Worm (Caenorhabditis elegans) whole organism, mixed stage, embryonic: Measurements from ENCODE around the gene jbts-14.

Source experiments
- elt-1 ChIP-seq: sonication (generic microtip); optimal IDR thresholded peaks from 2 replicates; lab custom pipeline; 2017; ENCODE audit warnings: missing genetic modification characterization, mild to moderate bottlenecking, missing compliant biosample characterization, antibody characterized with exemption, moderate library complexity, borderline replicate concordance; ENCODE audit not compliant: insufficient read depth
- lin-13 ChIP-seq: fragments of 150-350 bp; optimal IDR thresholded peaks from 2 replicates; lab custom pipeline; 2014; ENCODE audit warnings: missing biosample characterization, missing genetic modification characterization
- mls-2 ChIP-seq: sonication (generic microtip); optimal IDR thresholded peaks from 2 replicates; lab custom pipeline; 2016; ENCODE audit warnings: mild to moderate bottlenecking, missing genetic modification characterization, moderate library complexity, missing compliant biosample characterization
- nhr-12 ChIP-seq: fragments of 150-350 bp; optimal IDR thresholded peaks from 2 replicates; lab custom pipeline; 2014; ENCODE audit warnings: missing biosample characterization, missing genetic modification characterization
- tbx-8 ChIP-seq: fragments of 200-800 bp; sonication (Bioruptor generic); optimal IDR thresholded peaks from 2 replicates; lab custom pipeline; 2018; ENCODE audit warnings: mild to moderate bottlenecking, missing genetic modification characterization, moderate library complexity, missing compliant biosample characterization

- TF ChIP-seq tbx-8 = no peak
- no peak for TF ChIP-seq mls-2 (tag; lab: Kevin White, UChicago)
- TF ChIP-seq lin-13 = no peak
- no peak for TF ChIP-seq elt-1 (tag; lab: Kevin White, UChicago)
- no peak for TF ChIP-seq nhr-12 (tag; lab: Kevin White, UChicago)
Observed at ce11 chrX:8660319-8660718, 43.8 kb upstream of the jbts-14 start, which contains the start of gene rig-1.
